Fruit fly (Drosophila melanogaster) whole organism, embryonic: ENCODE data around the gene COX6B.

Experiments
- Adf1 ChIP-seq: fragments of 200-800 bp; sonication (Bioruptor generic); IDR thresholded peaks from 2 replicates; pipeline ENCODE4 v1.3.6; 2022; ENCODE audit warnings: missing biosample characterization, missing genetic modification characterization
- C15 ChIP-seq: fragments of 200-800 bp; sonication (Bioruptor generic); IDR thresholded peaks from 3 replicates; pipeline ENCODE4 v1.3.6; 2022; ENCODE audit warnings: missing biosample characterization, missing genetic modification characterization
- CG10543 ChIP-seq: fragments of 200-800 bp; sonication (Bioruptor generic); optimal IDR thresholded peaks from 3 replicates; lab custom pipeline; 2017; ENCODE audit warnings: missing biosample characterization, mild to moderate bottlenecking, missing genetic modification characterization, moderate library complexity
- CG12236 ChIP-seq: fragments of 200-800 bp; sonication (Bioruptor generic); optimal IDR thresholded peaks from 2 replicates; lab custom pipeline; 2016; ENCODE audit warnings: missing biosample characterization, missing genetic modification characterization
- CG12744 ChIP-seq: fragments of 200-800 bp; sonication (Bioruptor generic); optimal IDR thresholded peaks from 2 replicates; lab custom pipeline; 2016; ENCODE audit warnings: missing biosample characterization, missing genetic modification characterization
- CG15073 ChIP-seq: fragments of 200-800 bp; sonication (Bioruptor generic); optimal IDR thresholded peaks from 2 replicates; lab custom pipeline; 2016; ENCODE audit warnings: missing biosample characterization, missing genetic modification characterization
- CG17385 ChIP-seq: fragments of 200-800 bp; sonication (Bioruptor generic); optimal IDR thresholded peaks from 3 replicates; lab custom pipeline; 2018; ENCODE audit warnings: missing biosample characterization, mild to moderate bottlenecking, missing genetic modification characterization
- CG1792 ChIP-seq: fragments of 200-800 bp; sonication (Bioruptor generic); optimal IDR thresholded peaks from 2 replicates; lab custom pipeline; 2016; ENCODE audit warnings: missing biosample characterization, missing genetic modification characterization
- CG30403 ChIP-seq: fragments of 200-800 bp; sonication (Bioruptor generic); optimal IDR thresholded peaks from 3 replicates; lab custom pipeline; 2016; ENCODE audit warnings: missing biosample characterization, missing genetic modification characterization
- CG3065 ChIP-seq: fragments of 200-800 bp; sonication (Bioruptor generic); optimal IDR thresholded peaks from 2 replicates; lab custom pipeline; 2016; ENCODE audit warnings: missing biosample characterization, missing genetic modification characterization
- CG31365 ChIP-seq: fragments of 200-800 bp; sonication (Bioruptor generic); optimal IDR thresholded peaks from 2 replicates; lab custom pipeline; 2018; ENCODE audit warnings: missing biosample characterization, mild to moderate bottlenecking, missing genetic modification characterization
- CG3163 ChIP-seq: fragments of 200-800 bp; sonication (Bioruptor generic); optimal IDR thresholded peaks from 3 replicates; lab custom pipeline; 2016; ENCODE audit warnings: missing biosample characterization, missing genetic modification characterization
- CG3838 ChIP-seq: fragments of 200-800 bp; sonication (Bioruptor generic); optimal IDR thresholded peaks from 3 replicates; lab custom pipeline; 2016; ENCODE audit warnings: missing biosample characterization, missing genetic modification characterization
- CG4854 ChIP-seq: fragments of 200-800 bp; sonication (Bioruptor generic); optimal IDR thresholded peaks from 2 replicates; lab custom pipeline; 2016; ENCODE audit warnings: missing biosample characterization, missing genetic modification characterization, inconsistent platforms
- CG6175 ChIP-seq: fragments of 200-800 bp; sonication (Bioruptor generic); IDR thresholded peaks from 3 replicates; pipeline ENCODE4 v1.3.6; 2022; ENCODE audit warnings: missing biosample characterization, missing genetic modification characterization
- CG6765 ChIP-seq: fragments of 200-800 bp; sonication (Bioruptor generic); optimal IDR thresholded peaks from 3 replicates; lab custom pipeline; 2017; ENCODE audit warnings: missing biosample characterization, mild to moderate bottlenecking, missing genetic modification characterization
- CG6854 ChIP-seq: fragments of 200-800 bp; sonication (Bioruptor generic); optimal IDR thresholded peaks from 3 replicates; lab custom pipeline; 2017; ENCODE audit warnings: missing biosample characterization, mild to moderate bottlenecking, missing genetic modification characterization
- CG7786 ChIP-seq: fragments of 200-800 bp; sonication (Bioruptor generic); optimal IDR thresholded peaks from 2 replicates; lab custom pipeline; 2016; ENCODE audit warnings: missing biosample characterization, missing genetic modification characterization
- CG7928 ChIP-seq: fragments of 200-800 bp; sonication (Bioruptor generic); optimal IDR thresholded peaks from 2 replicates; lab custom pipeline; 2017; ENCODE audit warnings: missing biosample characterization, mild to moderate bottlenecking, missing genetic modification characterization
- CG9215 ChIP-seq: fragments of 200-800 bp; sonication (Bioruptor generic); IDR thresholded peaks from 2 replicates; pipeline ENCODE4 v1.3.6; 2022; ENCODE audit warnings: missing biosample characterization, missing genetic modification characterization
- CTCF ChIP-seq: fragments of 200-800 bp; sonication (Bioruptor generic); optimal IDR thresholded peaks from 2 replicates; lab custom pipeline; 2017; ENCODE audit warnings: missing biosample characterization, mild to moderate bottlenecking, missing genetic modification characterization, moderate library complexity
- CkIIα-i1 ChIP-seq: fragments of 200-800 bp; sonication (Bioruptor generic); IDR thresholded peaks from 2 replicates; pipeline ENCODE4 v1.3.6; 2022; ENCODE audit warnings: missing biosample characterization, missing genetic modification characterization
- Dek ChIP-seq: fragments of 200-800 bp; sonication (Bioruptor generic); optimal IDR thresholded peaks from 3 replicates; lab custom pipeline; 2019; ENCODE audit warnings: missing biosample characterization, mild to moderate bottlenecking, missing genetic modification characterization, moderate library complexity
- Dp ChIP-seq: fragments of 200-800 bp; sonication (Bioruptor generic); optimal IDR thresholded peaks from 2 replicates; lab custom pipeline; 2018; ENCODE audit warnings: missing biosample characterization, mild to moderate bottlenecking, missing genetic modification characterization, moderate library complexity
- Ets65A ChIP-seq: fragments of 200-800 bp; sonication (Bioruptor generic); peaks from one replicate; lab custom pipeline; 2016; ENCODE audit warnings: missing biosample characterization, missing genetic modification characterization
- HLHmδ ChIP-seq: fragments of 200-800 bp; sonication (Bioruptor generic); optimal IDR thresholded peaks from 2 replicates; lab custom pipeline; 2018; ENCODE audit warnings: missing biosample characterization, mild to moderate bottlenecking, missing genetic modification characterization, moderate library complexity
- MBD-R2 ChIP-seq: fragments of 200-800 bp; sonication (Bioruptor generic); IDR thresholded peaks from 2 replicates; pipeline ENCODE4 v1.3.6; 2022; ENCODE audit warnings: missing biosample characterization, missing genetic modification characterization
- MTF-1 ChIP-seq: fragments of 200-800 bp; sonication (Bioruptor generic); optimal IDR thresholded peaks from 2 replicates; lab custom pipeline; 2018; ENCODE audit warnings: missing biosample characterization, mild to moderate bottlenecking, missing genetic modification characterization, borderline replicate concordance
- Meics ChIP-seq: fragments of 200-800 bp; sonication (Bioruptor generic); optimal IDR thresholded peaks from 2 replicates; lab custom pipeline; 2017; ENCODE audit warnings: missing biosample characterization, mild to moderate bottlenecking, missing genetic modification characterization
- Side ChIP-seq: fragments of 200-800 bp; sonication (Bioruptor generic); optimal IDR thresholded peaks from 2 replicates; lab custom pipeline; 2016; ENCODE audit warnings: missing biosample characterization, missing genetic modification characterization
- Tbp ChIP-seq: fragments of >200 bp; optimal IDR thresholded peaks from 2 replicates; lab custom pipeline; 2018; ENCODE audit warnings: missing biosample characterization, missing genetic modification characterization
- ab ChIP-seq: fragments of 200-800 bp; sonication (Bioruptor generic); optimal IDR thresholded peaks from 2 replicates; lab custom pipeline; 2016; ENCODE audit warnings: missing biosample characterization, missing genetic modification characterization
- ac ChIP-seq: fragments of 200-800 bp; sonication (Bioruptor generic); optimal IDR thresholded peaks from 3 replicates; lab custom pipeline; 2017; ENCODE audit warnings: missing biosample characterization, mild to moderate bottlenecking, missing genetic modification characterization
- aop ChIP-seq: fragments of 200-800 bp; sonication (Bioruptor generic); IDR thresholded peaks from 2 replicates; pipeline ENCODE4 v1.3.6; 2022; ENCODE audit warnings: missing biosample characterization, missing genetic modification characterization
- br ChIP-seq: fragments of >200 bp; optimal IDR thresholded peaks from 2 replicates; lab custom pipeline; 2017
- cato ChIP-seq: fragments of 200-800 bp; sonication (Bioruptor generic); optimal IDR thresholded peaks from 2 replicates; lab custom pipeline; 2016; ENCODE audit warnings: missing biosample characterization, missing genetic modification characterization, borderline replicate concordance
- cg ChIP-seq: fragments of 200-800 bp; sonication (Bioruptor generic); optimal IDR thresholded peaks from 3 replicates; lab custom pipeline; 2019; ENCODE audit warnings: missing biosample characterization, mild to moderate bottlenecking, missing genetic modification characterization, moderate library complexity
- ci ChIP-seq: fragments of 200-800 bp; sonication (Bioruptor generic); IDR thresholded peaks from 3 replicates; pipeline ENCODE4 v1.3.6; 2022; ENCODE audit warnings: missing biosample characterization, missing genetic modification characterization
- crol ChIP-seq: fragments of 200-800 bp; sonication (Bioruptor generic); IDR thresholded peaks from 2 replicates; pipeline ENCODE4 v1.3.6; 2022; ENCODE audit warnings: missing biosample characterization, missing genetic modification characterization
- dysf ChIP-seq: fragments of 200-800 bp; sonication (Bioruptor generic); IDR thresholded peaks from 3 replicates; pipeline ENCODE4 v1.3.6; 2022; ENCODE audit warnings: missing biosample characterization, missing genetic modification characterization
- fd102C ChIP-seq: fragments of 200-800 bp; sonication (Bioruptor generic); optimal IDR thresholded peaks from 2 replicates; lab custom pipeline; 2018; ENCODE audit warnings: missing biosample characterization, mild to moderate bottlenecking, missing genetic modification characterization, moderate library complexity
- gfzf ChIP-seq: fragments of 200-800 bp; sonication (Bioruptor generic); optimal IDR thresholded peaks from 2 replicates; lab custom pipeline; 2016; ENCODE audit warnings: missing biosample characterization, mild to moderate bottlenecking, missing genetic modification characterization, moderate library complexity
- gsb-n ChIP-seq: fragments of 200-800 bp; sonication (Bioruptor generic); optimal IDR thresholded peaks from 3 replicates; lab custom pipeline; 2018; ENCODE audit warnings: missing biosample characterization, mild to moderate bottlenecking, missing genetic modification characterization
- mirr ChIP-seq: fragments of 200-800 bp; sonication (Bioruptor generic); optimal IDR thresholded peaks from 3 replicates; lab custom pipeline; 2018; ENCODE audit warnings: missing biosample characterization, mild to moderate bottlenecking, missing genetic modification characterization
- pho ChIP-seq: fragments of 200-800 bp; sonication (Bioruptor generic); optimal IDR thresholded peaks from 2 replicates; lab custom pipeline; 2016; ENCODE audit warnings: missing biosample characterization, missing genetic modification characterization
- prd ChIP-seq, 3 experiments: fragments of >200 bp in 2 of 3; fragments of 200-800 bp in 1 of 3; sonication (Bioruptor generic) in 1 of 3; optimal IDR thresholded peaks in 2 of 3; IDR thresholded peaks in 1 of 3; 2 replicates in 2 of 3; 3 replicates in 1 of 3; pipeline versions ENCODE4 v1.3.6 to Lab custom; 2017 to 2022; ENCODE audit warnings: missing biosample characterization in 1 of 3, missing genetic modification characterization in 1 of 3
- ranshi ChIP-seq: fragments of 200-800 bp; sonication (Bioruptor generic); IDR thresholded peaks from 2 replicates; pipeline ENCODE4 v1.3.6; 2022; ENCODE audit warnings: missing biosample characterization, missing genetic modification characterization
- sd ChIP-seq: fragments of 200-800 bp; sonication (Bioruptor generic); optimal IDR thresholded peaks from 3 replicates; lab custom pipeline; 2018; ENCODE audit warnings: missing biosample characterization, mild to moderate bottlenecking, missing genetic modification characterization, moderate library complexity
- sna ChIP-seq: fragments of 200-800 bp; sonication (Bioruptor generic); IDR thresholded peaks from 2 replicates; pipeline ENCODE4 v1.3.6; 2022; ENCODE audit warnings: missing biosample characterization, missing genetic modification characterization; ENCODE audit not compliant: partially characterized antibody
- tup ChIP-seq: fragments of 200-800 bp; sonication (Bioruptor generic); optimal IDR thresholded peaks from 2 replicates; lab custom pipeline; 2016; ENCODE audit warnings: missing biosample characterization, mild to moderate bottlenecking, missing genetic modification characterization, moderate library complexity

COX6B gene

DNA sequence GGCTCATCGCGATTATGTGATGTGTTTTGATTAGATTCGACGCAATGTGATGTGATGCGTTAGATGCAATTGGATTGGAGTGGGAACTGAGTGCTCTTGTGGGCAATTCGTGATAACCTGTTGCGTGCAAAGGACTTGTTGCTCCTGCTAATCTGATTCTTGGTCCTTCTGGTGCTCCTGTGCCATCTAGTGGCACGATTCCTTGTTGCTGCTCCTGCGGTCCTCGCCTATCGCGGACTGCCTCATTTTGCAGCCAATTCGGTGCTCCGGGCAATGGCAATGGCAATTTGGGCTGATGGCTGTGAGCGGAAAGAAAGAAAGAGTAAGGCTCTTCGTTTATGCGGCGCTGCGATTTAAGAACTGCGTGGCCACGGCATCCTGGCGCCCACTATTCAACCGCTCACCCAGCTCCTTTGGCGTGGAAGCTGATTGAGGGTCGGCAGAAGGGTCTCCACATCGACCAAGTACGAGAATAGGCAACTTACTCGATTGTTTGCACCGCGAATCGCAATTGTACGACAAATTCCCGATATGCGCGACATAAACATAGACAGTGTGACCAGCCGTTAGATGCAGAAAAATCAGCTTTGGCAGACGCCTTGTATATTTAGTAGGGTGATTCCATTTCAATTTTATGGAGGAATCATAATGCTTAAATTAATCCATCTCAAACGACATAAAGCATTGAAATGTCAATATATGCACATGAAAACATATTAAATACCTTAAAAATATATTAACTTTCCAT is 51.0 kb downstream of the COX6B start, which contains the start of gene Mer (continued):
- TF ChIP-seq ranshi (GFP tag; lab: Robert Waterston, UW) = peak; percentile 86
- TF ChIP-seq HLHmδ (GFP tag; lab: Kevin White, UChicago) = no peak
- TF ChIP-seq Ets65A (GFP tag; lab: Kevin White, UChicago) = peak; percentile 97
- TF ChIP-seq CG6175 (GFP tag; lab: Robert Waterston, UW) = peak; percentile 62; the same call in 1 of the 3 replicates
- TF ChIP-seq MTF-1 (GFP tag; lab: Kevin White, UChicago) = peak; percentile 71
- no peak for TF ChIP-seq CG15073 (GFP tag; lab: Kevin White, UChicago)
- peak; percentile 65 for TF ChIP-seq gsb-n
- TF ChIP-seq CG12236 (GFP tag; lab: Kevin White, UChicago) = peak; percentile 51
- peak; percentile 59 for TF ChIP-seq CG7928 (GFP tag; lab: Kevin White, UChicago)
- peak; percentile 71 for TF ChIP-seq CG1792 (GFP tag; lab: Kevin White, UChicago)
- TF ChIP-seq CG12744 (GFP tag; lab: Kevin White, UChicago) = peak; percentile 49
- peak; percentile 1 for TF ChIP-seq tup (GFP tag; lab: Kevin White, UChicago)
- peak; percentile 74 for TF ChIP-seq Dek (tag; lab: Kevin White, UChicago)
- peak; percentile 29 for TF ChIP-seq cato
- TF ChIP-seq CG3163 (GFP tag; lab: Kevin White, UChicago) = peak; percentile 72
- TF ChIP-seq CG17385 (GFP tag; lab: Kevin White, UChicago) = peak; percentile 77
- TF ChIP-seq CG6854 (GFP tag; lab: Kevin White, UChicago) = peak; percentile 75
- TF ChIP-seq pho (GFP tag; lab: Kevin White, UChicago) = peak; percentile 72
- peak; percentile 89 for TF ChIP-seq ci (GFP tag; lab: Robert Waterston, UW)
- TF ChIP-seq aop (GFP tag; lab: Robert Waterston, UW) = no peak
- no peak for TF ChIP-seq sna (GFP tag; lab: Robert Waterston, UW)
- no peak for TF ChIP-seq CkIIα-i1 (GFP tag; lab: Robert Waterston, UW)
- no peak for TF ChIP-seq C15 (GFP tag; lab: Robert Waterston, UW)
- TF ChIP-seq Tbp (GFP tag; lab: Kevin White, UChicago) = no peak
- TF ChIP-seq ac (GFP tag; lab: Kevin White, UChicago) = peak; percentile 60
- TF ChIP-seq Meics (GFP tag; lab: Kevin White, UChicago) = peak; percentile 90
- peak; percentile 10 for TF ChIP-seq fd102C (GFP tag; lab: Kevin White, UChicago)
- peak; percentile 72 for TF ChIP-seq CG31365
- TF ChIP-seq CG6765 = peak; percentile 78
- peak; percentile 52 for TF ChIP-seq CG4854 (GFP tag; lab: Kevin White, UChicago)
- TF ChIP-seq Side (GFP tag; lab: Kevin White, UChicago) = peak; percentile 90
- TF ChIP-seq prd (optimal IDR thresholded peaks at IDR 0.05; lab: Kevin White, UChicago) = no peak
- peak; percentile 86 for TF ChIP-seq prd (GFP tag; IDR thresholded peaks at IDR 0.05; lab: Robert Waterston, UW)
- peak; percentile 75 for TF ChIP-seq gfzf (GFP tag; lab: Kevin White, UChicago)
- peak; percentile 81 for TF ChIP-seq CG7786
- TF ChIP-seq CG30403 (GFP tag; lab: Kevin White, UChicago) = peak; percentile 84
- TF ChIP-seq br (lab: Kevin White, UChicago) = no peak
- TF ChIP-seq crol = peak; percentile 24; the same call in 1 of the 2 replicates
- peak; percentile 66 for TF ChIP-seq CG9215 (GFP tag; lab: Robert Waterston, UW)
- TF ChIP-seq Dp (GFP tag; lab: Kevin White, UChicago) = peak; percentile 32
- no peak for TF ChIP-seq sd
- TF ChIP-seq cg (GFP tag; lab: Kevin White, UChicago) = no peak
- TF ChIP-seq CG3065 (GFP tag; lab: Kevin White, UChicago) = peak; percentile 17
- TF ChIP-seq ab (GFP tag; lab: Kevin White, UChicago) = peak; percentile 57
- TF ChIP-seq MBD-R2 (GFP tag; lab: Robert Waterston, UW) = peak; percentile 88
- peak; percentile 90 for TF ChIP-seq dysf (GFP tag; lab: Robert Waterston, UW)
- TF ChIP-seq mirr (GFP tag; lab: Kevin White, UChicago) = peak; percentile 85
- no peak for TF ChIP-seq CG3838 (GFP tag; lab: Kevin White, UChicago)
- peak; percentile 67 for TF ChIP-seq CG10543 (GFP tag; lab: Kevin White, UChicago)
- peak; percentile 12 for TF ChIP-seq CTCF
- TF ChIP-seq Adf1 = peak; percentile 45
